Fruit fly (Drosophila melanogaster): ENCODE results near the gene CG31522.

dm6 chr3R:4433441-4434077, 29.1 kb downstream of the CG31522 start, which contains the start of the genes eIF3a and CG1074:
- TF ChIP-seq CTCF (optimal IDR thresholded peaks at IDR 0.05): peak in 1 of 2 experiments; percentile 45
- TF ChIP-seq CG8478 (optimal IDR thresholded peaks at IDR 0.05): no peak

All from S2 (cell line).